Worm (Caenorhabditis elegans): ENCODE data around the gene pals-38.

The pals-38 gene

ce11 chrV:12449902-12450301, 3.1 kb upstream of the pals-38 start, which contains the start of gene C54D10.10:
TSS of gene C54D10.10 (minus strand) at chrV:12450002.
- TF ChIP-seq daf-16 (GFP tag; optimal IDR thresholded peaks at IDR 0.05): no peak
- no peak for TF ChIP-seq daf-16 (tag; optimal IDR thresholded peaks at IDR 0.05)
- no peak for TF ChIP-seq php-3 (GFP tag; IDR thresholded peaks at IDR 0.05)
- no peak for TF ChIP-seq Y105C5A.15 (GFP tag; IDR thresholded peaks at IDR 0.05)
- no peak for TF ChIP-seq mdt-29 (GFP tag; IDR thresholded peaks at IDR 0.05)
- no peak for TF ChIP-seq zfp-2 (tag; optimal IDR thresholded peaks at IDR 0.05)
- no peak for TF ChIP-seq lin-29 (GFP tag; IDR thresholded peaks at IDR 0.05)
- TF ChIP-seq ceh-32 (tag; optimal IDR thresholded peaks at IDR 0.05; ENCODE audit: poor library complexity): no peak
- no peak for TF ChIP-seq ama-1 (optimal IDR thresholded peaks at IDR 0.05)
- TF ChIP-seq lin-38 (GFP tag; IDR thresholded peaks at IDR 0.05): no peak
- no peak for TF ChIP-seq fos-1 (tag; optimal IDR thresholded peaks at IDR 0.05)

- no peak for TF ChIP-seq nhr-41 (GFP tag; IDR thresholded peaks at IDR 0.05)
- TF ChIP-seq pqm-1 (tag; optimal IDR thresholded peaks at IDR 0.05): peak; percentile 21
- no peak for TF ChIP-seq ztf-11 (tag; optimal IDR thresholded peaks at IDR 0.05)
- no peak for TF ChIP-seq dpl-1 (GFP tag; optimal IDR thresholded peaks at IDR 0.05)
- TF ChIP-seq mxl-3 (GFP tag; optimal IDR thresholded peaks at IDR 0.05): no peak
- TF ChIP-seq daf-19 (GFP tag; conservative IDR thresholded peaks at IDR 0.05): no peak
- TF ChIP-seq daf-16 (GFP tag; optimal IDR thresholded peaks at IDR 0.05): no peak
- TF ChIP-seq daf-16 (tag; optimal IDR thresholded peaks at IDR 0.05): peak; percentile 64
- TF ChIP-seq nhr-42 (GFP tag; IDR thresholded peaks at IDR 0.05): no peak
- no peak for TF ChIP-seq mep-1 (tag; optimal IDR thresholded peaks at IDR 0.05)
- TF ChIP-seq tag-97 (GFP tag; IDR thresholded peaks at IDR 0.05): no peak
Observed at ce11 chrV:12443754-12444153, 3.0 kb downstream of the pals-38 start, which contains the start of gene pals-39. TSS of gene pals-39 (minus strand) at chrV:12443854.

ce11 chrV:12441420-12441819, 5.4 kb downstream of the pals-38 start, which contains the start of gene pals-37:
TSS of gene pals-37 (minus strand) at chrV:12441520.
- TF ChIP-seq mep-1 (tag; optimal IDR thresholded peaks at IDR 0.05) (no peak), saeg-2 (GFP tag; IDR thresholded peaks at IDR 0.05) (no peak), ctbp-1 (GFP tag; IDR thresholded peaks at IDR 0.05) (no peak), ztf-7 (tag; optimal IDR thresholded peaks at IDR 0.05) (no peak), rbr-2 (tag; optimal IDR thresholded peaks at IDR 0.05) (no peak), dpl-1 (GFP tag; optimal IDR thresholded peaks at IDR 0.05) (no peak), nhr-102 (tag; optimal IDR thresholded peaks at IDR 0.05) (no peak), gei-8 (GFP tag; optimal IDR thresholded peaks at IDR 0.05) (no peak), nhr-6 (tag; optimal IDR thresholded peaks at IDR 0.05) (no peak), Y105C5A.15 (GFP tag; IDR thresholded peaks at IDR 0.05) (no peak)

DNA sequence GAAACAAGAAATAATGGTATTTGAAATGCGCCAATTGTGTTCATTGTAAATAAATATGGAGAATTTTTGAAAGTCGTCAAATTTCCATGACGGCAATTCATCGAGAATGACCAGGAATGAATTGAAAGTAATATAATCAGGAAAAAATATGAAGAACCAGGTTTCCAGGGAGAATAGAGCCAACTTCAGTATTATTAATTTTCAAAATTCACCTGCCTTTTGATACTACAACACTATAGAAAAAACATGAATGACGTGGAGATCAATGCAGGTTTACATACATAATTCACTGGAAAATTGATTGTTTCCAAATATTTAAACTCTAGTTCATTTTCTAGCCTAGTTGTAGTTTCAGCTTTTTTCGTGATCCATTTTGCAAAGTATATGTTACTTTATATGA, 13.1 kb downstream of the pals-38 start, which contains the start of gene srh-25:
srh-25 (minus strand) TSS at position 101 of the 400 bp plus-strand sequence.
- TF ChIP-seq mdl-1 (tag; optimal IDR thresholded peaks at IDR 0.05): no peak
- TF ChIP-seq unc-62 (GFP tag; optimal IDR thresholded peaks at IDR 0.05 in 1 of 2): no peak
- no peak for TF ChIP-seq unc-62 (tag; optimal IDR thresholded peaks at IDR 0.05)
- no peak for TF ChIP-seq ama-1 (optimal IDR thresholded peaks at IDR 0.05)
- TF ChIP-seq arid-1 (GFP tag; conservative IDR thresholded peaks at IDR 0.05): no peak
- TF ChIP-seq duxl-1 (tag; optimal IDR thresholded peaks at IDR 0.05; ENCODE audit: poor library complexity): no peak
- TF ChIP-seq lin-39 (tag; optimal IDR thresholded peaks at IDR 0.05): no peak

ce11 chrV:12433105-12433504, 13.7 kb downstream of the pals-38 start:
- TF ChIP-seq unc-62 (GFP tag; optimal IDR thresholded peaks at IDR 0.05 in 1 of 2): peak in 1 of 2 experiments; percentile 94
- no peak for TF ChIP-seq unc-62 (tag; optimal IDR thresholded peaks at IDR 0.05)
- TF ChIP-seq lir-3 (tag; optimal IDR thresholded peaks at IDR 0.05): no peak
